Worm (Caenorhabditis elegans): ENCODE measurements around the gene R13A1.10.

The R13A1.10 gene

DNA sequence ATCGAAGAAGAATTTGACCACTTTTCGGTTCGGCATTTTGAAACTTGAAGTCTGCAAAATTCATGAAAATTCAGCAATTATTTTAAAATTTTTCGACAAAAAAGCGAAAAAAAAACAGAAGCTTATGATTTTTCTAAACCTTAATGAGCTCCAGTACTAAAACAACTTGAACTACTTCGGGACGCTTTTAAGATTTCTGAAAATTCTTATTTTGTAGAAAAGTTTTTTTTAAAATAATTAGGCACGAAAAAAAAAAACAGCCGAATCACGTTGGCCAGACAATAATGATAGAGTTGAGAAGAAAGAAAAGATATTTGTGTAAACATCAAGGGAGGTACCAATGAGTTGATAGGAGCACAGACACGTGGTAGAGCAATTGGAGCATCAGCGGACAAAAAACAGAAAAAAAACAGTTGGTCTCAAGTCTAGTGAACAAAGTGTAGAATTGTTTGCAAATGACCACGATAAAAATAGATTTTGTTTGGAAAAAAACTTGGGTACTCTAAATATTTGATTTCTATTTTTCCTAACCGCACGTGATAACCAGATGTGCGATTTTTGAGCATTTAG, 15.3 kb upstream of the R13A1.10 start, which contains the start of gene gstk-2 (continued):
- TF ChIP-seq lin-14 (GFP tag; optimal IDR thresholded peaks at IDR 0.05) (peak; percentile 75), unc-30 (tag; optimal IDR thresholded peaks at IDR 0.05) (no peak), ama-1 (optimal IDR thresholded peaks at IDR 0.05) (no peak), elt-3 (tag; optimal IDR thresholded peaks at IDR 0.05) (no peak), lin-15B (tag; optimal IDR thresholded peaks at IDR 0.05) (no peak), mdl-1 (tag; optimal IDR thresholded peaks at IDR 0.05) (peak in 1 of 2 experiments; percentile 79), unc-130 (tag; optimal IDR thresholded peaks at IDR 0.05) (peak; percentile 56), ztf-11 (tag; optimal IDR thresholded peaks at IDR 0.05) (no peak), ztf-4 (tag; optimal IDR thresholded peaks at IDR 0.05) (no peak), unc-62 (GFP tag; optimal IDR thresholded peaks at IDR 0.05) (no peak), lir-3 (tag; optimal IDR thresholded peaks at IDR 0.05; ENCODE audit: poor library complexity) (no peak), snu-23 (GFP tag; optimal IDR thresholded peaks at IDR 0.05) (peak; percentile 41), nhr-28 (tag; optimal IDR thresholded peaks at IDR 0.05) (no peak), nhr-85 (tag) (peak; percentile 12), aly-2 (tag; optimal IDR thresholded peaks at IDR 0.05) (no peak), ceh-63 (GFP tag; optimal IDR thresholded peaks at IDR 0.05) (no peak), hpl-2 (GFP tag; optimal IDR thresholded peaks at IDR 0.05) (no peak), mef-2 (tag; optimal IDR thresholded peaks at IDR 0.05) (peak; percentile 51), fkh-4 (tag; optimal IDR thresholded peaks at IDR 0.05; ENCODE audit: borderline replicate concordance) (no peak), lin-39 (tag; optimal IDR thresholded peaks at IDR 0.05) (no peak), efl-3 (GFP tag; optimal IDR thresholded peaks at IDR 0.05) (no peak)

DNA sequence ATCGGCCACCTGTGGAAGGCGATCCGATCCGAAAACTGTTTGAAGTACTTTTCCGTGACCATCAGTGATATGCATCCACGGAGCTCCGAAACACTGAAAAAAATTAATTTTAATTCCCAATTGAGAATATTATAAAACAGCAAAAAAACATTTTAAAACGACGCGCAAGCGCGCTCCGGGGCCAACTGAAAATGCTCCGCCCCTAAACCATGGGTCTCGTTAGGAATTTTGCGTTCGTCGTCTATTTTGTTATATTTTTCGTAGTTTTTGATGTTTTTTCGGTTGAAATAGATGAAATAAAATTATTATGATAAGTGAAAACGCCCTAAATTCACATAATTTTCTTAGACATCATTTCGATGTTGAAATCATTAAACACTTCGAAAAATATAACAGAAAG, 13.6 kb upstream of the R13A1.10 start:
- TF ChIP-seq dpl-1 (GFP tag; optimal IDR thresholded peaks at IDR 0.05) (no peak), snpc-4 (tag; optimal IDR thresholded peaks at IDR 0.05) (no peak), unc-86 (tag; optimal IDR thresholded peaks at IDR 0.05) (no peak)

DNA sequence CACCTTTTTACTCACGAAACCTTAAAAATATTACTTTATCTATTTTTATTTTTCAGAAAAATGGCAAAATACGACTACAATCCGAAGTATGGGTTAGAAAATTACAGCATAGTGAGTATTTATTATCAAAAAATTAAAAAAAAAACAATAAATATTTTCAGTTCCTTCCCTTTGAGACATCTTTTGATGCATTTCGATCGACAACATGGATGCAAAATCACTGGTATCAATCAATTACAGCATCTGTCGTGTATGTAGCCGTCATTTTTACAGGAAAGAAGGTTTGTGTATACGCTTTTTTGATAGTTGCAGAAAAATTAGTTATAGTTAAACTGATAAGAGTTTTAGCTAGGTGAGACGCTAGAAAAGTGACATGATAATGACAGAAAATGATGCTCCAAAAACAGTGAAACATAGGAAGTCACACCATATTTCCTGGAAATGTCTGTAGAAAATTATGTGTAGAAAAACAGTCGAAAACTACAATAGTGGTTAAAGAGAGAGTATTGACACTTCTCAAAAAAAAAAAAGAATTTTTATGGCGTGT, 10.8 kb upstream of the R13A1.10 start, which contains the start of gene elo-3:
Gene elo-3 (plus strand): TSS at position 51 of the 547 bp plus-strand sequence.
- TF ChIP-seq elt-2 (tag; optimal IDR thresholded peaks at IDR 0.05) (peak; percentile 4), elt-3 (tag; optimal IDR thresholded peaks at IDR 0.05) (no peak), nhr-11 (tag; optimal IDR thresholded peaks at IDR 0.05) (no peak), egl-27 (tag; optimal IDR thresholded peaks at IDR 0.05) (no peak), ceh-82 (tag; optimal IDR thresholded peaks at IDR 0.05) (no peak), sptf-1 (tag; optimal IDR thresholded peaks at IDR 0.05) (no peak), irx-1 (tag; optimal IDR thresholded peaks at IDR 0.05) (no peak), Y116A8C.19 (tag; optimal IDR thresholded peaks at IDR 0.05; ENCODE audit: borderline replicate concordance) (no peak)

DNA sequence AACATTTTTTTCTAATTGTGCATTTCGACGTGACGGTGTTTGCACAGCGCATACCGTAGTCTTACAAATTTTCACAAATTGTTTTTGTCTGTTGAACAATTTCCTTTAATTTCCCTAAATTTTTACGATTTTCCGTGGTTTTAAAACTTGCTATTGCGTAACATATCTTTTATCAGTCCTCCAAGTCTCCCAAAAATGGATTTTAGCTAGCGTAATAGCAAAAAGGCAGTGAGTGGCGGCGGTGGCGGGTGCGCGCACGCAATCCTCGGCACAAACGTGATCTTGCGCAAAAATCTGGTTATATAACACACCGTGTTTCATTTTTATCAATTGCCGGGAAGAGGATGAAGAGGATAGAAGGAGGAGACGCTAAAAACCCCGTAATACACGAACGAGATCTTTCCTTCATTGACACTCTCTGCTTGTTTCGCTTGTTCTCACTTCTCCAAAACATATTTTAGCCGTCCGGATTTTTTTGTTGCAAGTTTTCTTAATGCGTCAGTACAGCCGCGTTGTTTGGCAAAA, 9.3 kb upstream of the R13A1.10 start:
- no peak for TF ChIP-seq elt-2 (tag; optimal IDR thresholded peaks at IDR 0.05)
- TF ChIP-seq lsy-2 (tag; optimal IDR thresholded peaks at IDR 0.05), result peak in 1 of 2 experiments; percentile 23
- peak; percentile 66 for TF ChIP-seq blmp-1 (tag; optimal IDR thresholded peaks at IDR 0.05)
- TF ChIP-seq nhr-84 (tag; optimal IDR thresholded peaks at IDR 0.05), result no peak

DNA sequence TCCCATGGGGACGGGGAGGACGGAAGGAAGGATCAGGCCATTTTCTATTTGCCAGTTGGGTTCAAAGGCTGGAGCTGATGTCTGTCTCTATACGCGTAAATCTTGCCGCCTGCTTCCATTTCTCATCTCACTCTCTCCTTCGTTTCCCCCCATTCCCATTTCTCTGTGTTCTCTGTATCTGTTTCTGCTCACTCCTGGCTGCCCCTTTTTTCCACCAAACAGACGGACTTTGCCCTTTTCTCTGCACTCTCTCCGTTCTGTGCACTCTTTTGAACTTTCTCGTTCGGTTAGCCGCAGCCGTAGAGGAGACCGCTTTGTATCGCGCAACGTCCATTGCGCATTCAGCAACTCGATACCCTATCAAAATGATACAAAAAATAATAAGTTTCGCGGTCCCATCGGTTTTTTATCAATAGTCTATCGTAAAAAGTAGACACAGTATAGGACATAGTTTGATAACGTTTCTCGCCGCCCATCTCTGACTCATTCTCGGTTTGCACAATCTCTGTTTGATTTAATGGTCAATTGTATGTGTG, 8.5 kb upstream of the R13A1.10 start:
- TF ChIP-seq hpl-2 (GFP tag; optimal IDR thresholded peaks at IDR 0.05) (no peak), lin-14 (GFP tag; optimal IDR thresholded peaks at IDR 0.05) (peak; percentile 90), fkh-10 (GFP tag; optimal IDR thresholded peaks at IDR 0.05) (no peak), ets-5 (GFP tag; IDR thresholded peaks at IDR 0.05) (no peak), fkh-4 (tag; optimal IDR thresholded peaks at IDR 0.05; ENCODE audit: borderline replicate concordance) (no peak), nhr-19 (GFP tag; conservative IDR thresholded peaks at IDR 0.05) (peak; percentile 51), pax-3 (tag; optimal IDR thresholded peaks at IDR 0.05) (no peak), rnt-1 (tag; optimal IDR thresholded peaks at IDR 0.05) (peak; percentile 76), Y116A8C.19 (tag; optimal IDR thresholded peaks at IDR 0.05; ENCODE audit: borderline replicate concordance) (no peak), nhr-84 (tag; optimal IDR thresholded peaks at IDR 0.05) (no peak), nhr-76 (tag; optimal IDR thresholded peaks at IDR 0.05) (no peak), efl-1 (optimal IDR thresholded peaks at IDR 0.05) (peak; percentile 39 to 53), efl-1 (GFP tag; optimal IDR thresholded peaks at IDR 0.05 in 1 of 2) (peak; percentile 2 to 83), mab-9 (GFP tag; IDR thresholded peaks at IDR 0.05) (0 out of 2 replicates have a peak, but pooled peaks have one; percentile 50), zag-1 (tag; optimal IDR thresholded peaks at IDR 0.05) (no peak), nhr-77 (tag; optimal IDR thresholded peaks at IDR 0.05) (peak; percentile 55)

Data from whole organism, L1 larva.